Fruit fly (Drosophila melanogaster) whole organism, embryonic: Measurements from ENCODE around the gene CG42342.

ENCODE experiments used
- B-H2 ChIP-seq: fragments of 200-800 bp; sonication (Bioruptor generic); optimal IDR thresholded peaks from 2 replicates; lab custom pipeline; 2018; ENCODE audit warnings: missing biosample characterization, mild to moderate bottlenecking, missing genetic modification characterization
- CG12104 ChIP-seq: fragments of 200-800 bp; sonication (Bioruptor generic); optimal IDR thresholded peaks from 3 replicates; lab custom pipeline; 2016; ENCODE audit warnings: missing biosample characterization, missing genetic modification characterization
- CG15269 ChIP-seq: fragments of 200-800 bp; sonication (Bioruptor generic); optimal IDR thresholded peaks from 2 replicates; lab custom pipeline; 2018; ENCODE audit warnings: missing biosample characterization, mild to moderate bottlenecking, missing genetic modification characterization, moderate library complexity
- CG17912 ChIP-seq: fragments of 200-800 bp; sonication (Bioruptor generic); optimal IDR thresholded peaks from 2 replicates; lab custom pipeline; 2018; ENCODE audit warnings: missing biosample characterization, mild to moderate bottlenecking, missing genetic modification characterization
- CG18262 ChIP-seq: fragments of 200-800 bp; optimal IDR thresholded peaks from 3 replicates; lab custom pipeline; 2019; ENCODE audit warnings: missing biosample characterization, mild to moderate bottlenecking, missing genetic modification characterization, moderate library complexity
- CG18764 ChIP-seq: fragments of 200-800 bp; sonication (Bioruptor generic); optimal IDR thresholded peaks from 3 replicates; lab custom pipeline; 2016; ENCODE audit warnings: missing biosample characterization, missing genetic modification characterization
- CG2120 ChIP-seq: fragments of 200-800 bp; sonication (Bioruptor generic); optimal IDR thresholded peaks from 3 replicates; lab custom pipeline; 2016; ENCODE audit warnings: missing biosample characterization, missing genetic modification characterization
- CG2889 ChIP-seq: fragments of 200-800 bp; sonication (Bioruptor generic); IDR thresholded peaks from 3 replicates; pipeline ENCODE4 v1.3.6; 2022; ENCODE audit warnings: missing biosample characterization, missing genetic modification characterization
- CG3163 ChIP-seq: fragments of 200-800 bp; sonication (Bioruptor generic); optimal IDR thresholded peaks from 3 replicates; lab custom pipeline; 2016; ENCODE audit warnings: missing biosample characterization, missing genetic modification characterization
- CG32767 ChIP-seq: fragments of 200-800 bp; sonication (Bioruptor generic); IDR thresholded peaks from 2 replicates; pipeline ENCODE4 v1.3.6; 2022; ENCODE audit warnings: missing biosample characterization, missing genetic modification characterization
- CG3847 ChIP-seq: fragments of 200-800 bp; sonication (Bioruptor generic); IDR thresholded peaks from 2 replicates; pipeline ENCODE4 v1.3.6; 2022; ENCODE audit warnings: missing biosample characterization, missing genetic modification characterization
- CG4328 ChIP-seq: fragments of 200-800 bp; sonication (Bioruptor generic); optimal IDR thresholded peaks from 3 replicates; lab custom pipeline; 2017; ENCODE audit warnings: missing biosample characterization, missing genetic modification reagents, missing genetic modification characterization
- CG4404 ChIP-seq: fragments of 200-800 bp; sonication (Bioruptor generic); IDR thresholded peaks from 2 replicates; pipeline ENCODE4 v1.3.6; 2022; ENCODE audit warnings: missing biosample characterization, missing genetic modification characterization
- CG4854 ChIP-seq: fragments of 200-800 bp; sonication (Bioruptor generic); optimal IDR thresholded peaks from 2 replicates; lab custom pipeline; 2016; ENCODE audit warnings: missing biosample characterization, missing genetic modification characterization, inconsistent platforms
- CG5180 ChIP-seq: fragments of 200-800 bp; sonication (Bioruptor generic); optimal IDR thresholded peaks from 3 replicates; lab custom pipeline; 2017; ENCODE audit warnings: missing biosample characterization, missing genetic modification characterization, mild to moderate bottlenecking, moderate library complexity, missing genetic modification reagents
- CG6683 ChIP-seq: fragments of 200-800 bp; sonication (Bioruptor generic); optimal IDR thresholded peaks from 2 replicates; lab custom pipeline; 2017; ENCODE audit warnings: missing biosample characterization, mild to moderate bottlenecking, missing genetic modification characterization, missing genetic modification reagents
- CG8765 ChIP-seq: fragments of 200-800 bp; sonication (Bioruptor generic); IDR thresholded peaks from 2 replicates; pipeline ENCODE4 v1.3.6; 2022; ENCODE audit warnings: missing biosample characterization, missing genetic modification characterization
- CG8944 ChIP-seq: fragments of 200-800 bp; sonication (Bioruptor generic); optimal IDR thresholded peaks from 3 replicates; lab custom pipeline; 2016; ENCODE audit warnings: missing biosample characterization, missing genetic modification characterization
- CG9727 ChIP-seq: fragments of 200-800 bp; sonication (Bioruptor generic); optimal IDR thresholded peaks from 3 replicates; lab custom pipeline; 2017; ENCODE audit warnings: missing biosample characterization, mild to moderate bottlenecking, missing genetic modification characterization
- CG9797 ChIP-seq: fragments of 200-800 bp; sonication (Bioruptor generic); optimal IDR thresholded peaks from 3 replicates; lab custom pipeline; 2018; ENCODE audit warnings: missing biosample characterization, mild to moderate bottlenecking, missing genetic modification characterization
- E2f2 ChIP-seq: fragments of 200-800 bp; sonication (Bioruptor generic); IDR thresholded peaks from 2 replicates; pipeline ENCODE4 v1.3.6; 2022; ENCODE audit warnings: missing biosample characterization, missing genetic modification characterization
- HLH3B ChIP-seq: fragments of 200-800 bp; sonication (Bioruptor generic); IDR thresholded peaks from 2 replicates; pipeline ENCODE4 v1.3.6; 2022; ENCODE audit warnings: missing biosample characterization, missing genetic modification characterization
- Hr51 ChIP-seq, 2 experiments: fragments of 200-800 bp; sonication (Bioruptor generic); optimal IDR thresholded peaks; 2 replicates in 1 of 2; 3 replicates in 1 of 2; lab custom pipeline; 2016 to 2018; ENCODE audit warnings: missing biosample characterization in 2 of 2, missing genetic modification characterization in 2 of 2, mild to moderate bottlenecking in 1 of 2, moderate library complexity in 1 of 2
- Lhr ChIP-seq: fragments of 200-800 bp; sonication (Bioruptor generic); optimal IDR thresholded peaks from 3 replicates; lab custom pipeline; 2017; ENCODE audit warnings: mild to moderate bottlenecking, missing biosample characterization, missing genetic modification reagents, missing genetic modification characterization
- Mad ChIP-seq: fragments of 200-800 bp; sonication (Bioruptor generic); optimal IDR thresholded peaks from 2 replicates; lab custom pipeline; 2016; ENCODE audit warnings: missing biosample characterization, missing genetic modification characterization
- Nf-YC ChIP-seq: fragments of 200-800 bp; optimal IDR thresholded peaks from 3 replicates; lab custom pipeline; 2019; ENCODE audit warnings: missing biosample characterization, mild to moderate bottlenecking, missing genetic modification characterization, moderate library complexity
- PHDP ChIP-seq: fragments of 200-800 bp; sonication (Bioruptor generic); optimal IDR thresholded peaks from 3 replicates; lab custom pipeline; 2018; ENCODE audit warnings: missing biosample characterization, mild to moderate bottlenecking, missing genetic modification characterization, moderate library complexity
- Sox100B ChIP-seq: fragments of 200-800 bp; sonication (Bioruptor generic); optimal IDR thresholded peaks from 3 replicates; lab custom pipeline; 2018; ENCODE audit warnings: missing biosample characterization, mild to moderate bottlenecking, missing genetic modification characterization
- Trl ChIP-seq, 3 experiments: fragments of >200 bp in 2 of 3; fragments of 200-800 bp in 1 of 3; sonication (Bioruptor generic) in 1 of 3; optimal IDR thresholded peaks; 2 replicates in 1 of 3; 3 replicates in 2 of 3; lab custom pipeline; 2016 to 2017; ENCODE audit warnings: missing biosample characterization in 1 of 3, missing genetic modification characterization in 1 of 3
- Usf ChIP-seq: fragments of 200-800 bp; sonication (Bioruptor generic); optimal IDR thresholded peaks from 2 replicates; lab custom pipeline; 2017; ENCODE audit warnings: missing genotype, missing biosample characterization, missing genetic modification characterization
- amos ChIP-seq: fragments of 200-800 bp; sonication (Bioruptor generic); IDR thresholded peaks from 2 replicates; pipeline ENCODE4 v1.3.6; 2022; ENCODE audit warnings: missing biosample characterization, missing genetic modification characterization; ENCODE audit not compliant: partially characterized antibody
- ash1 ChIP-seq: fragments of 200-800 bp; sonication (Bioruptor generic); optimal IDR thresholded peaks from 2 replicates; lab custom pipeline; 2018; ENCODE audit warnings: missing biosample characterization, mild to moderate bottlenecking, missing genetic modification characterization
- chm ChIP-seq: fragments of 200-800 bp; sonication (Bioruptor generic); IDR thresholded peaks from 2 replicates; pipeline ENCODE4 v1.3.6; 2022; ENCODE audit warnings: missing biosample characterization, missing genetic modification characterization
- croc ChIP-seq: fragments of 200-800 bp; sonication (Bioruptor generic); conservative IDR thresholded peaks from 3 replicates; pipeline ENCODE4 v1.3.6; 2022; ENCODE audit warnings: missing biosample characterization, missing genetic modification characterization
- dimm ChIP-seq: fragments of 200-800 bp; sonication (Bioruptor generic); IDR thresholded peaks from 2 replicates; pipeline ENCODE4 v1.3.6; 2022; ENCODE audit warnings: missing biosample characterization, missing genetic modification characterization
- dmrt99B ChIP-seq: fragments of 200-800 bp; sonication (Bioruptor generic); optimal IDR thresholded peaks from 2 replicates; lab custom pipeline; 2018; ENCODE audit warnings: missing biosample characterization, mild to moderate bottlenecking, missing genetic modification characterization, moderate library complexity
- emc ChIP-seq: fragments of 200-800 bp; sonication (Bioruptor generic); optimal IDR thresholded peaks from 2 replicates; lab custom pipeline; 2016; ENCODE audit warnings: missing biosample characterization, missing genetic modification characterization
- jing ChIP-seq: fragments of 200-800 bp; sonication (Bioruptor generic); optimal IDR thresholded peaks from 2 replicates; lab custom pipeline; 2018; ENCODE audit warnings: missing biosample characterization, mild to moderate bottlenecking, missing genetic modification characterization
- klu ChIP-seq: fragments of 200-800 bp; sonication (Bioruptor generic); IDR thresholded peaks from 2 replicates; pipeline ENCODE4 v1.3.6; 2022; ENCODE audit warnings: missing biosample characterization, missing genetic modification characterization
- lola ChIP-seq, 3 experiments: fragments of >200 bp in 2 of 3; fragments of 200-800 bp in 1 of 3; sonication (Bioruptor generic) in 1 of 3; optimal IDR thresholded peaks; 2 replicates each; lab custom pipeline; 2017 to 2019; ENCODE audit warnings: missing biosample characterization in 3 of 3, missing genetic modification characterization in 3 of 3, mild to moderate bottlenecking in 1 of 3, moderate library complexity in 1 of 3
- lov ChIP-seq, 2 experiments: fragments of 200-800 bp in 1 of 2; fragments of >200 bp in 1 of 2; sonication (Bioruptor generic) in 1 of 2; IDR thresholded peaks in 1 of 2; optimal IDR thresholded peaks in 1 of 2; 2 replicates in 1 of 2; 3 replicates in 1 of 2; pipeline versions ENCODE4 v1.3.6 to Lab custom; 2017 to 2022; ENCODE audit warnings: missing biosample characterization in 1 of 2, missing genetic modification characterization in 1 of 2
- nmo ChIP-seq: fragments of 200-800 bp; sonication (Bioruptor generic); optimal IDR thresholded peaks from 2 replicates; lab custom pipeline; 2018; ENCODE audit warnings: missing biosample characterization, mild to moderate bottlenecking, missing genetic modification characterization, moderate library complexity
- pfk ChIP-seq: fragments of 200-800 bp; sonication (Bioruptor generic); optimal IDR thresholded peaks from 2 replicates; lab custom pipeline; 2018; ENCODE audit warnings: missing biosample characterization, mild to moderate bottlenecking, missing genetic modification characterization, moderate library complexity
- phol ChIP-seq: fragments of 200-800 bp; sonication (Bioruptor generic); optimal IDR thresholded peaks from 3 replicates; lab custom pipeline; 2018; ENCODE audit warnings: missing biosample characterization, mild to moderate bottlenecking, missing genetic modification characterization, moderate library complexity
- pnt ChIP-seq: fragments of 200-800 bp; sonication (Bioruptor generic); optimal IDR thresholded peaks from 3 replicates; lab custom pipeline; 2016; ENCODE audit warnings: missing biosample characterization, missing genetic modification characterization
- sd ChIP-seq: fragments of 200-800 bp; sonication (Bioruptor generic); optimal IDR thresholded peaks from 3 replicates; lab custom pipeline; 2018; ENCODE audit warnings: missing biosample characterization, mild to moderate bottlenecking, missing genetic modification characterization, moderate library complexity
- sens-2 ChIP-seq: fragments of 200-800 bp; sonication (Bioruptor generic); IDR thresholded peaks from 2 replicates; pipeline ENCODE4 v1.3.6; 2022; ENCODE audit warnings: missing biosample characterization, missing genetic modification characterization
- stc ChIP-seq: fragments of 200-800 bp; sonication (Bioruptor generic); IDR thresholded peaks from 2 replicates; pipeline ENCODE4 v1.3.6; 2022; ENCODE audit warnings: missing biosample characterization, missing genetic modification characterization
- tin ChIP-seq: fragments of 200-800 bp; sonication (Bioruptor generic); optimal IDR thresholded peaks from 3 replicates; lab custom pipeline; 2016; ENCODE audit warnings: missing biosample characterization, missing genetic modification characterization
- yki ChIP-seq: fragments of >200 bp; optimal IDR thresholded peaks from 3 replicates; lab custom pipeline; 2018
- zen ChIP-seq: fragments of 200-800 bp; sonication (Bioruptor generic); optimal IDR thresholded peaks from 3 replicates; lab custom pipeline; 2018; ENCODE audit warnings: missing biosample characterization, mild to moderate bottlenecking, missing genetic modification characterization, moderate library complexity

Gene CG42342

dm6 chr3R:16614241-16614640 lies 111.7 kb downstream of the CG42342 start, which contains the start of gene CG10340 (continued):
- no peak for TF ChIP-seq chm (GFP tag; lab: Robert Waterston, UW)
- TF ChIP-seq pfk (GFP tag; lab: Kevin White, UChicago) = no peak
- peak; percentile 3 for TF ChIP-seq CG18764 (GFP tag; lab: Kevin White, UChicago)
- peak; percentile 83 for TF ChIP-seq amos (GFP tag; lab: Robert Waterston, UW)
- TF ChIP-seq CG2120 = no peak
- TF ChIP-seq CG3847 (GFP tag; lab: Robert Waterston, UW) = no peak
- TF ChIP-seq CG4328 (GFP tag; lab: Kevin White, UChicago) = no peak
- no peak for TF ChIP-seq CG15269 (tag; lab: Kevin White, UChicago)
- no peak for TF ChIP-seq emc (GFP tag; lab: Kevin White, UChicago)
- no peak for TF ChIP-seq CG4854 (GFP tag; lab: Kevin White, UChicago)
- no peak for TF ChIP-seq croc (GFP tag; lab: Robert Waterston, UW)
- TF ChIP-seq CG8765 = no peak
- TF ChIP-seq CG2889 = no peak
- TF ChIP-seq Lhr = no peak
- TF ChIP-seq CG18262 (tag; lab: Kevin White, UChicago) = no peak
- no peak for TF ChIP-seq CG32767 (GFP tag; lab: Robert Waterston, UW)
- TF ChIP-seq klu = no peak
- no peak for TF ChIP-seq jing
- no peak for TF ChIP-seq lola (GFP tag; optimal IDR thresholded peaks at IDR 0.05; lab: Kevin White, UChicago)
- TF ChIP-seq Hr51 (GFP tag; optimal IDR thresholded peaks at IDR 0.05; lab: Kevin White, UChicago) = no peak
- no peak for TF ChIP-seq Sox100B (GFP tag; lab: Kevin White, UChicago)
- TF ChIP-seq dmrt99B (tag; lab: Kevin White, UChicago) = no peak
- TF ChIP-seq CG8944 = no peak
- no peak for TF ChIP-seq Usf (GFP tag; lab: Kevin White, UChicago)
- no peak for TF ChIP-seq lov (optimal IDR thresholded peaks at IDR 0.05; lab: Kevin White, UChicago)
- no peak for TF ChIP-seq lov (GFP tag; IDR thresholded peaks at IDR 0.05; lab: Robert Waterston, UW)
- peak; percentile 49 for TF ChIP-seq nmo (GFP tag; lab: Kevin White, UChicago)
- no peak for TF ChIP-seq CG9727 (GFP tag; lab: Kevin White, UChicago)
- TF ChIP-seq dimm (GFP tag; lab: Robert Waterston, UW) = no peak
- peak; percentile 15 for TF ChIP-seq phol (tag; lab: Kevin White, UChicago)
- TF ChIP-seq Mad (GFP tag; lab: Kevin White, UChicago) = no peak
- TF ChIP-seq CG5180 (GFP tag; lab: Kevin White, UChicago) = no peak
- TF ChIP-seq Nf-YC (tag; lab: Kevin White, UChicago) = no peak
- no peak for TF ChIP-seq CG4404 (GFP tag; lab: Robert Waterston, UW)
- TF ChIP-seq B-H2 (GFP tag; lab: Kevin White, UChicago) = no peak
- no peak for TF ChIP-seq ash1 (GFP tag; lab: Kevin White, UChicago)
- TF ChIP-seq E2f2 (GFP tag; lab: Robert Waterston, UW) = peak; percentile 87
- no peak for TF ChIP-seq CG12104
- TF ChIP-seq stc (GFP tag; lab: Robert Waterston, UW) = no peak
- TF ChIP-seq CG3163 = no peak
- no peak for TF ChIP-seq Trl (optimal IDR thresholded peaks at IDR 0.05; lab: Kevin White, UChicago)
- TF ChIP-seq Trl (GFP tag; optimal IDR thresholded peaks at IDR 0.05; lab: Kevin White, UChicago) = no peak
- no peak for TF ChIP-seq sens-2 (GFP tag; lab: Robert Waterston, UW)
- no peak for TF ChIP-seq zen (tag; lab: Kevin White, UChicago)
- no peak for TF ChIP-seq PHDP (tag; lab: Kevin White, UChicago)
- TF ChIP-seq CG17912 (GFP tag; lab: Kevin White, UChicago) = no peak
- no peak for TF ChIP-seq CG6683 (GFP tag; lab: Kevin White, UChicago)
- no peak for TF ChIP-seq yki
- no peak for TF ChIP-seq pnt (GFP tag; lab: Kevin White, UChicago)
- TF ChIP-seq tin (GFP tag; lab: Kevin White, UChicago) = peak; percentile 33
- TF ChIP-seq CG9797 = no peak
- no peak for TF ChIP-seq sd (tag; lab: Kevin White, UChicago)
- TF ChIP-seq HLH3B (GFP tag; lab: Robert Waterston, UW) = no peak
